Fruit fly (Drosophila melanogaster) whole organism, adult: ENCODE results near the gene Catsup.
A peak's percentile ranks its signal among the peaks of the same experiment; 100 is the strongest.

Experiments
- Mnt ChIP-seq: fragments of 200-800 bp; sonication (Bioruptor generic); optimal IDR thresholded peaks from 2 replicates; lab custom pipeline; 2016; ENCODE audit warnings: missing biosample characterization, mild to moderate bottlenecking, missing genetic modification characterization
- tj ChIP-seq: fragments of 200-800 bp; sonication (Bioruptor generic); optimal IDR thresholded peaks from 3 replicates; lab custom pipeline; 2017; ENCODE audit warnings: missing biosample characterization, mild to moderate bottlenecking, missing genetic modification characterization, moderate library complexity

DNA sequence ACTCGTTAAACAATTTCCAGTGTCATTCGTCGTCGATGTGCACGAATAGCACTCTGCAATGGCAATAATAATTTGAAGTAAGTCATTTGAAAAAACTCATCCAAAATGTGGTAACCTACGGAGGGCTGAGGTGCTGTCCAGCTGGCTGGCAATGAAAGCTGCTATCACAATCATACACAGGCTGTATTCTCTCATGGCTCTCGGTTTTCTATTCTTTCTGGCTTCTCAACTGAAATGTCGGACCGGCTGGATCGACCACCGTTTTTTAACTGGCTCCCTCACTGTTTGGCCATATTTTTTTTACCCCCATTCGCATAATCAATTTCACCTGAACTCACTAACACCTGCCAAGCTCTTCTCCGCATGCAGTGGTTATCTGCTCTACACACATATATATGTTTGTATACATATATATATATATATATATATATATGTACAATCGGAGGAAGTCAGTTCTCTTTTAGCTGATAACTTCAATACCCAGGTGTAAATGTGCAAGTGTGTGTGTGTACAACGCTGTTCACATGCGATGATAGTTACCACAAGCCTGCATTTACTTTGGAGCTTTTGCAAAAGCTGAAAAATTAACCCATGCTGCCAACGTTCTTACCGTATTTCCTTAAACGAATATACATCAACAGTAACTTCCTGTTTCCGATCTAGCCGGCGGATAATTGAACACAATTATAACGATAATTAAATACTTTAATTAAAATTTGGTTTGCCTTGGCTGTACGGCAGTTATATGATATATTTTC, 45.8 kb upstream of the Catsup start, which contains the start of gene CG10650:
- TF ChIP-seq Mnt (GFP tag; lab: Kevin White, UChicago) (peak; percentile 48), tj (GFP tag; lab: Kevin White, UChicago) (no peak)
